Worm (Caenorhabditis elegans) whole organism, mixed stage, embryonic: ENCODE measurements around the gene D2096.13.

ENCODE experiments used
- M03D4.4 ChIP-seq: sonication (generic microtip); optimal IDR thresholded peaks from 2 replicates; lab custom pipeline; 2017; ENCODE audit warnings: mild to moderate bottlenecking, missing genetic modification characterization, missing compliant biosample characterization
- bed-3 ChIP-seq: fragments of 200-800 bp; sonication (Bioruptor generic); optimal IDR thresholded peaks from 3 replicates; lab custom pipeline; 2018; ENCODE audit warnings: mild to moderate bottlenecking, missing genetic modification characterization, moderate library complexity, missing compliant biosample characterization
- blmp-1 ChIP-seq: fragments of 150-350 bp; optimal IDR thresholded peaks from 2 replicates; lab custom pipeline; 2014; ENCODE audit warnings: missing biosample characterization, missing genetic modification characterization
- ceh-39 ChIP-seq: fragments of 150-350 bp; optimal IDR thresholded peaks from 2 replicates; lab custom pipeline; 2014; ENCODE audit warnings: missing biosample characterization, missing genetic modification characterization
- ceh-43 ChIP-seq: fragments of 200-800 bp; sonication (Bioruptor generic); optimal IDR thresholded peaks from 2 replicates; lab custom pipeline; 2018; ENCODE audit warnings: mild to moderate bottlenecking, missing genetic modification characterization, moderate library complexity, missing compliant biosample characterization
- ces-1 ChIP-seq: fragments of 150-350 bp; optimal IDR thresholded peaks from 2 replicates; lab custom pipeline; 2014; ENCODE audit warnings: missing biosample characterization, missing genetic modification reagents, missing genetic modification characterization
- cnd-1 ChIP-seq: fragments of 200-800 bp; sonication (Bioruptor generic); optimal IDR thresholded peaks from 2 replicates; lab custom pipeline; 2018; ENCODE audit warnings: mild to moderate bottlenecking, missing genetic modification characterization, missing compliant biosample characterization
- drap-1 ChIP-seq: fragments of 200-800 bp; sonication (Bioruptor generic); optimal IDR thresholded peaks from 3 replicates; lab custom pipeline; 2018; ENCODE audit warnings: mild to moderate bottlenecking, missing genetic modification characterization, missing compliant biosample characterization
- elt-1 ChIP-seq: sonication (generic microtip); optimal IDR thresholded peaks from 2 replicates; lab custom pipeline; 2017; ENCODE audit warnings: missing genetic modification characterization, mild to moderate bottlenecking, missing compliant biosample characterization, antibody characterized with exemption, moderate library complexity, borderline replicate concordance; ENCODE audit not compliant: insufficient read depth
- elt-3 ChIP-seq: fragments of 150-350 bp; optimal IDR thresholded peaks from 2 replicates; lab custom pipeline; 2014; ENCODE audit warnings: missing biosample characterization, missing genetic modification characterization
- ham-2 ChIP-seq: fragments of 200-800 bp; sonication (Bioruptor generic); optimal IDR thresholded peaks from 2 replicates; lab custom pipeline; 2018; ENCODE audit warnings: mild to moderate bottlenecking, missing genetic modification characterization, missing compliant biosample characterization
- hlh-1 ChIP-seq: fragments of 150-350 bp; optimal IDR thresholded peaks from 2 replicates; lab custom pipeline; 2014; ENCODE audit warnings: missing biosample characterization, missing genetic modification reagents, missing genetic modification characterization
- lin-13 ChIP-seq: fragments of 150-350 bp; optimal IDR thresholded peaks from 2 replicates; lab custom pipeline; 2014; ENCODE audit warnings: missing biosample characterization, missing genetic modification characterization
- lin-32 ChIP-seq: fragments of 200-800 bp; sonication (Bioruptor generic); optimal IDR thresholded peaks from 2 replicates; lab custom pipeline; 2018; ENCODE audit warnings: mild to moderate bottlenecking, missing genetic modification characterization, missing compliant biosample characterization
- lsy-2 ChIP-seq: fragments of 150-350 bp; optimal IDR thresholded peaks from 2 replicates; lab custom pipeline; 2014; ENCODE audit warnings: missing biosample characterization, missing genetic modification characterization
- mab-5 ChIP-seq: fragments of 150-350 bp; optimal IDR thresholded peaks from 2 replicates; lab custom pipeline; 2014; ENCODE audit warnings: missing biosample characterization, missing genetic modification characterization
- mep-1 ChIP-seq: fragments of 150-350 bp; optimal IDR thresholded peaks from 2 replicates; lab custom pipeline; 2017; ENCODE audit warnings: missing biosample characterization, missing genetic modification reagents, missing genetic modification characterization, inconsistent platforms
- mls-2 ChIP-seq: sonication (generic microtip); optimal IDR thresholded peaks from 2 replicates; lab custom pipeline; 2016; ENCODE audit warnings: mild to moderate bottlenecking, missing genetic modification characterization, moderate library complexity, missing compliant biosample characterization
- nhr-2 ChIP-seq: fragments of 150-350 bp; optimal IDR thresholded peaks from 2 replicates; lab custom pipeline; 2014; ENCODE audit warnings: missing biosample characterization, missing genetic modification characterization
- nhr-237 ChIP-seq: fragments of 150-350 bp; optimal IDR thresholded peaks from 2 replicates; lab custom pipeline; 2014; ENCODE audit warnings: missing biosample characterization, missing genetic modification characterization
- nhr-28 ChIP-seq: fragments of 150-350 bp; optimal IDR thresholded peaks from 2 replicates; lab custom pipeline; 2014; ENCODE audit warnings: missing biosample characterization, missing genetic modification characterization
- nhr-76 ChIP-seq: sonication (generic microtip); optimal IDR thresholded peaks from 2 replicates; lab custom pipeline; 2017; ENCODE audit warnings: missing biosample characterization, missing genetic modification characterization
- pha-4 ChIP-seq: fragments of 150-350 bp; optimal IDR thresholded peaks from 2 replicates; lab custom pipeline; 2018; ENCODE audit warnings: missing biosample characterization, missing genetic modification reagents, missing genetic modification characterization
- sem-2 ChIP-seq: fragments of 200-800 bp; sonication (Bioruptor generic); optimal IDR thresholded peaks from 2 replicates; lab custom pipeline; 2018; ENCODE audit warnings: mild to moderate bottlenecking, missing genetic modification characterization, missing compliant biosample characterization
- snpc-4 ChIP-seq: fragments of 150-350 bp; optimal IDR thresholded peaks from 2 replicates; lab custom pipeline; 2014; ENCODE audit warnings: missing biosample characterization, missing genetic modification characterization
- tbx-8 ChIP-seq: fragments of 200-800 bp; sonication (Bioruptor generic); optimal IDR thresholded peaks from 2 replicates; lab custom pipeline; 2018; ENCODE audit warnings: mild to moderate bottlenecking, missing genetic modification characterization, moderate library complexity, missing compliant biosample characterization
- unc-120 ChIP-seq: sonication (generic microtip); optimal IDR thresholded peaks from 2 replicates; lab custom pipeline; 2017; ENCODE audit warnings: missing genetic modification characterization, missing compliant biosample characterization; ENCODE audit not compliant: poor library complexity, severe bottlenecking
- unc-39 ChIP-seq: fragments of 150-350 bp; optimal IDR thresholded peaks from 2 replicates; lab custom pipeline; 2014; ENCODE audit warnings: missing biosample characterization, missing genetic modification characterization
- unc-62 ChIP-seq: fragments of 150-350 bp; optimal IDR thresholded peaks from 2 replicates; lab custom pipeline; 2014; ENCODE audit warnings: missing biosample characterization, missing genetic modification reagents, missing genetic modification characterization
- zip-8 ChIP-seq: fragments of 150-350 bp; optimal IDR thresholded peaks from 2 replicates; lab custom pipeline; 2014; ENCODE audit warnings: missing biosample characterization, missing genetic modification characterization
- ztf-11 ChIP-seq: fragments of 150-350 bp; optimal IDR thresholded peaks from 2 replicates; lab custom pipeline; 2014; ENCODE audit warnings: missing biosample characterization, missing genetic modification characterization

D2096.13 gene

DNA sequence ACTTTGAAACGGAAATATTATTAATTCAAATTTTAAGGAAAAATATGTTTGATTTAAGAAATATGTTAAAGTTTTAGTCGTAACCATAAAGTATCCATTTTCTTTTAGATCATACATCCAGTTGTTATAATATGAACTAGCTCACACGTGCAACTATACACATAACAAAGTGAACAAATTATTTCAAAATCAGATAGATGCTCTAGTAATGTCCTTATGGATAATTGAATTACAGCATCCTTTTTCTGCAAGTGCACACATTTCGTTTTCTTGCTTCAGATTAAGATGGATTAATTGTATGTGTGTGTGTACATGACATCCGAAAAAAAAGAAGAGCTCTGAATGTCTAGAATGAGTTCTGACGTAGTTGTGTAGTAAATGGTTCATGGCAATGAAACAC lies 27.3 kb upstream of the D2096.13 start:
- TF ChIP-seq nhr-76: no peak
- no peak for TF ChIP-seq ham-2 (GFP tag; lab: Kevin White, UChicago)
- peak; percentile 78 for TF ChIP-seq ces-1 (GFP tag; lab: Kevin White, UChicago)
- no peak for TF ChIP-seq hlh-1
- no peak for TF ChIP-seq lsy-2
- no peak for TF ChIP-seq mls-2 (tag; lab: Kevin White, UChicago)
- TF ChIP-seq drap-1 (GFP tag; lab: Kevin White, UChicago): no peak
- TF ChIP-seq ztf-11 (tag; lab: Kevin White, UChicago): no peak

- no peak for TF ChIP-seq ceh-43
- TF ChIP-seq unc-39: no peak
- TF ChIP-seq snpc-4 (tag; lab: Kevin White, UChicago): no peak
- TF ChIP-seq nhr-76: no peak
- no peak for TF ChIP-seq M03D4.4
Observed at ce11 chrIV:8384737-8385136, 26.3 kb upstream of the D2096.13 start.

- TF ChIP-seq cnd-1 (no peak), blmp-1 (tag; lab: Kevin White, UChicago) (no peak), nhr-28 (tag; lab: Kevin White, UChicago) (no peak), unc-39 (no peak), mab-5 (tag; lab: Kevin White, UChicago) (no peak), M03D4.4 (no peak), ztf-11 (tag; lab: Kevin White, UChicago) (no peak)
Observed at ce11 chrIV:8382695-8383094, 24.3 kb upstream of the D2096.13 start, which contains the start of gene D2096.9. TSS of gene D2096.9 (minus strand) at chrIV:8382795.

ce11 chrIV:8380266-8380850 lies 22.0 kb upstream of the D2096.13 start:
- TF ChIP-seq mls-2 (tag; lab: Kevin White, UChicago) (no peak), snpc-4 (tag; lab: Kevin White, UChicago) (no peak), ztf-11 (tag; lab: Kevin White, UChicago) (no peak), tbx-8 (GFP tag; lab: Kevin White, UChicago) (no peak), sem-2 (GFP tag; lab: Kevin White, UChicago) (no peak), lin-32 (GFP tag; lab: Kevin White, UChicago) (no peak), zip-8 (tag; lab: Kevin White, UChicago) (no peak), nhr-2 (no peak), ceh-39 (tag; lab: Kevin White, UChicago) (no peak), unc-120 (tag; lab: Kevin White, UChicago) (no peak)

- TF ChIP-seq M03D4.4 (no peak), pha-4 (tag; lab: Kevin White, UChicago) (no peak), nhr-237 (tag; lab: Kevin White, UChicago) (no peak), ceh-43 (no peak), ham-2 (GFP tag; lab: Kevin White, UChicago) (no peak), zip-8 (tag; lab: Kevin White, UChicago) (no peak), ceh-39 (tag; lab: Kevin White, UChicago) (no peak), drap-1 (GFP tag; lab: Kevin White, UChicago) (no peak), elt-1 (tag; lab: Kevin White, UChicago) (no peak), nhr-2 (no peak), unc-39 (no peak), mep-1 (no peak), unc-120 (tag; lab: Kevin White, UChicago) (no peak), tbx-8 (GFP tag; lab: Kevin White, UChicago) (no peak), unc-62 (GFP tag; lab: Kevin White, UChicago) (no peak), lin-13 (no peak), ces-1 (GFP tag; lab: Kevin White, UChicago) (no peak), cnd-1 (no peak), bed-3 (GFP tag; lab: Kevin White, UChicago) (no peak)
Observed at ce11 chrIV:8379683-8380082, 21.3 kb upstream of the D2096.13 start, which contains the start of gene praf-3. TSS of gene praf-3 (plus strand) at chrIV:8379983.

DNA sequence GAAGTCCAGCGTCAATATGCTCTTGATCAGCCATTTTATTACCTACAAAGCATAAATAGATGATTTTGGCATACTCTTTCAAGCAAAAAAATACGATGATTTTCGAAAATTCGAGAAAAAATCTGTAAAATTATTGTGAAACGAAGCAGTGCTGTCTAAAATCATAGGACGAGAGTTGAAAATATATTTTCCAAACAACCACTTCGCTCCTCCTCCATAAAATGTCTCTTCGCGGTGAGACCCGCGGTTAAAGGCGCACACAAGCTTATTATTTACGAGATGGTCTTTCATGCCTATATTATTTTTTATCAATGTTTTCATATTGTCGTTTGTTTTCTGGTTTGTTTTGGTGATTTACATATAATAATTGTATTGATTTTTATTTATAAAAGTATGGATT lies 20.9 kb upstream of the D2096.13 start, which contains the start of gene nap-1:
TSS of gene nap-1 (minus strand) at position 42 of the 400 bp plus-strand sequence.
- TF ChIP-seq mab-5 (tag; lab: Kevin White, UChicago) (no peak), ceh-39 (tag; lab: Kevin White, UChicago) (peak; percentile 56), pha-4 (tag; lab: Kevin White, UChicago) (peak; percentile 60), zip-8 (tag; lab: Kevin White, UChicago) (no peak), elt-3 (no peak), mep-1 (peak; percentile 69), ces-1 (GFP tag; lab: Kevin White, UChicago) (peak; percentile 42), nhr-237 (tag; lab: Kevin White, UChicago) (peak; percentile 31), unc-62 (GFP tag; lab: Kevin White, UChicago) (no peak), lsy-2 (peak; percentile 74), lin-13 (peak; percentile 61)
